Worm (Caenorhabditis elegans) whole organism, late embryonic: ENCODE data around the gene gop-1.

Experiments used
- C08G9.2 ChIP-seq: sonication (generic microtip); optimal IDR thresholded peaks from 2 replicates; lab custom pipeline; 2016; ENCODE audit warnings: mild to moderate bottlenecking, missing genetic modification characterization, moderate library complexity, missing compliant biosample characterization
- F13H6.1 ChIP-seq: sonication (generic microtip); optimal IDR thresholded peaks from 2 replicates; lab custom pipeline; 2016; ENCODE audit warnings: missing genetic modification characterization, missing compliant biosample characterization
- K09A11.1 ChIP-seq: sonication (generic microtip); optimal IDR thresholded peaks from 2 replicates; lab custom pipeline; 2017; ENCODE audit warnings: antibody characterized with exemption, mild to moderate bottlenecking, missing genetic modification characterization, missing compliant biosample characterization; ENCODE audit not compliant: insufficient read depth
- T23F11.4 ChIP-seq: fragments of 200-800 bp; sonication (Bioruptor generic); optimal IDR thresholded peaks from 2 replicates; lab custom pipeline; 2018; ENCODE audit warnings: mild to moderate bottlenecking, missing genetic modification characterization, missing compliant biosample characterization
- Y22D7AL.16 ChIP-seq: sonication (generic microtip); optimal IDR thresholded peaks from 2 replicates; lab custom pipeline; 2016; ENCODE audit warnings: missing genetic modification characterization, missing compliant biosample characterization
- ceh-19 ChIP-seq: fragments of 200-800 bp; sonication (Bioruptor generic); optimal IDR thresholded peaks from 2 replicates; lab custom pipeline; 2018; ENCODE audit warnings: mild to moderate bottlenecking, missing genetic modification characterization, missing compliant biosample characterization
- ceh-2 ChIP-seq: sonication (generic microtip); optimal IDR thresholded peaks from 2 replicates; lab custom pipeline; 2016; ENCODE audit warnings: missing genotype, missing genetic modification characterization, missing compliant biosample characterization
- ceh-22 ChIP-seq: sonication (generic microtip); optimal IDR thresholded peaks from 2 replicates; lab custom pipeline; 2017; ENCODE audit warnings: missing biosample characterization, missing genetic modification characterization
- ceh-24 ChIP-seq: sonication (generic microtip); optimal IDR thresholded peaks from 2 replicates; lab custom pipeline; 2016; ENCODE audit warnings: mild to moderate bottlenecking, missing genetic modification characterization, missing compliant biosample characterization
- ceh-30 ChIP-seq: fragments of 150-350 bp; optimal IDR thresholded peaks from 2 replicates; lab custom pipeline; 2014; ENCODE audit warnings: missing biosample characterization, missing genetic modification characterization
- ceh-31 ChIP-seq: sonication (generic microtip); optimal IDR thresholded peaks from 2 replicates; lab custom pipeline; 2016; ENCODE audit warnings: missing genetic modification characterization, missing compliant biosample characterization
- ceh-34 ChIP-seq: sonication (generic microtip); optimal IDR thresholded peaks from 2 replicates; lab custom pipeline; 2016; ENCODE audit warnings: mild to moderate bottlenecking, missing genetic modification characterization, missing compliant biosample characterization
- ceh-45 ChIP-seq: fragments of 200-800 bp; sonication (Bioruptor generic); IDR thresholded peaks from 2 replicates; pipeline ENCODE4 v1.3.6; 2022; ENCODE audit warnings: missing genetic modification reagents, missing genetic modification characterization, missing compliant biosample characterization
- che-1 ChIP-seq: sonication (generic microtip); optimal IDR thresholded peaks from 2 replicates; lab custom pipeline; 2016; ENCODE audit warnings: mild to moderate bottlenecking, missing genetic modification characterization, missing compliant biosample characterization
- dmd-4 ChIP-seq: sonication (generic microtip); optimal IDR thresholded peaks from 2 replicates; lab custom pipeline; 2016; ENCODE audit warnings: borderline replicate concordance, missing genetic modification characterization, missing compliant biosample characterization
- elt-4 ChIP-seq: sonication (generic microtip); optimal IDR thresholded peaks from 2 replicates; lab custom pipeline; 2016; ENCODE audit warnings: missing genetic modification characterization, missing compliant biosample characterization
- ets-4 ChIP-seq: sonication (generic microtip); optimal IDR thresholded peaks from 2 replicates; lab custom pipeline; 2016; ENCODE audit warnings: missing genetic modification characterization, missing compliant biosample characterization
- eyg-1 ChIP-seq: sonication (generic microtip); optimal IDR thresholded peaks from 2 replicates; lab custom pipeline; 2016; ENCODE audit warnings: missing genotype, missing genetic modification characterization, missing compliant biosample characterization
- fax-1 ChIP-seq: sonication (generic microtip); optimal IDR thresholded peaks from 2 replicates; lab custom pipeline; 2016; ENCODE audit warnings: missing genotype, missing genetic modification characterization, missing compliant biosample characterization
- fkh-10 ChIP-seq: fragments of 150-350 bp; optimal IDR thresholded peaks from 2 replicates; lab custom pipeline; 2014; ENCODE audit warnings: missing biosample characterization, missing genetic modification reagents, missing genetic modification characterization
- fkh-6 ChIP-seq: sonication (generic microtip); optimal IDR thresholded peaks from 2 replicates; lab custom pipeline; 2016; ENCODE audit warnings: missing genetic modification characterization, missing compliant biosample characterization
- gmeb-2 ChIP-seq: sonication (generic microtip); optimal IDR thresholded peaks from 2 replicates; lab custom pipeline; 2016; ENCODE audit warnings: missing genetic modification characterization, inconsistent platforms, missing compliant biosample characterization
- hlh-13 ChIP-seq: fragments of 200-800 bp; sonication (Bioruptor generic); optimal IDR thresholded peaks from 2 replicates; lab custom pipeline; 2018; ENCODE audit warnings: mild to moderate bottlenecking, missing genetic modification characterization, missing compliant biosample characterization
- hlh-15 ChIP-seq: sonication (generic microtip); optimal IDR thresholded peaks from 2 replicates; lab custom pipeline; 2016; ENCODE audit warnings: missing genetic modification characterization, missing compliant biosample characterization
- hlh-6 ChIP-seq: sonication (generic microtip); optimal IDR thresholded peaks from 2 replicates; lab custom pipeline; 2016; ENCODE audit warnings: missing genotype, missing genetic modification characterization, missing compliant biosample characterization
- hlh-8 ChIP-seq: sonication (generic microtip); optimal IDR thresholded peaks from 2 replicates; lab custom pipeline; 2016; ENCODE audit warnings: missing genotype, missing genetic modification characterization, missing compliant biosample characterization
- lim-6 ChIP-seq: sonication (generic microtip); optimal IDR thresholded peaks from 2 replicates; lab custom pipeline; 2016; ENCODE audit warnings: missing genetic modification characterization, missing compliant biosample characterization
- lin-11 ChIP-seq: fragments of 200-800 bp; sonication (Bioruptor generic); optimal IDR thresholded peaks from 2 replicates; lab custom pipeline; 2018; ENCODE audit warnings: mild to moderate bottlenecking, missing genetic modification characterization, missing compliant biosample characterization
- nhr-11 ChIP-seq: fragments of 150-350 bp; optimal IDR thresholded peaks from 2 replicates; lab custom pipeline; 2014; ENCODE audit warnings: missing biosample characterization, missing genetic modification characterization
- pat-9 ChIP-seq: fragments of 200-800 bp; sonication (Bioruptor generic); optimal IDR thresholded peaks from 2 replicates; lab custom pipeline; 2018; ENCODE audit warnings: mild to moderate bottlenecking, missing genetic modification characterization, moderate library complexity, missing compliant biosample characterization
- pax-1 ChIP-seq: fragments of 150-350 bp; optimal IDR thresholded peaks from 2 replicates; lab custom pipeline; 2014; ENCODE audit warnings: missing biosample characterization, missing genetic modification characterization
- pqm-1 ChIP-seq: sonication (generic microtip); optimal IDR thresholded peaks from 2 replicates; lab custom pipeline; 2016; ENCODE audit warnings: missing genetic modification characterization, missing compliant biosample characterization
- ref-2 ChIP-seq: sonication (generic microtip); optimal IDR thresholded peaks from 2 replicates; lab custom pipeline; 2016; ENCODE audit warnings: missing genetic modification characterization, missing compliant biosample characterization
- sox-2 ChIP-seq: fragments of 200-800 bp; sonication (Bioruptor generic); IDR thresholded peaks from 2 replicates; pipeline ENCODE4 v1.3.6; 2022; ENCODE audit warnings: missing genetic modification reagents, missing genetic modification characterization, missing compliant biosample characterization
- sox-4 ChIP-seq: sonication (generic microtip); optimal IDR thresholded peaks from 2 replicates; lab custom pipeline; 2017; ENCODE audit warnings: mild to moderate bottlenecking, missing genetic modification characterization, inconsistent platforms, missing compliant biosample characterization
- syd-9 ChIP-seq: sonication (generic microtip); optimal IDR thresholded peaks from 2 replicates; lab custom pipeline; 2016; ENCODE audit warnings: mild to moderate bottlenecking, missing genetic modification characterization, moderate library complexity, missing compliant biosample characterization
- tbx-7 ChIP-seq: sonication (generic microtip); optimal IDR thresholded peaks from 2 replicates; lab custom pipeline; 2016; ENCODE audit warnings: missing genotype, missing genetic modification characterization, missing compliant biosample characterization
- ttx-3 ChIP-seq: sonication (generic microtip); optimal IDR thresholded peaks from 2 replicates; lab custom pipeline; 2016; ENCODE audit warnings: missing genetic modification reagents, missing genetic modification characterization, missing compliant biosample characterization
- unc-42 ChIP-seq: sonication (generic microtip); optimal IDR thresholded peaks from 2 replicates; lab custom pipeline; 2016; ENCODE audit warnings: missing genotype, missing genetic modification characterization, missing compliant biosample characterization
- unc-86 ChIP-seq: sonication (generic microtip); optimal IDR thresholded peaks from 2 replicates; lab custom pipeline; 2016; ENCODE audit warnings: missing genetic modification characterization, missing compliant biosample characterization
- zip-5 ChIP-seq: sonication (generic microtip); optimal IDR thresholded peaks from 2 replicates; lab custom pipeline; 2016; ENCODE audit warnings: missing genetic modification characterization, missing compliant biosample characterization
- ztf-16 ChIP-seq: sonication (generic microtip); optimal IDR thresholded peaks from 2 replicates; lab custom pipeline; 2017; ENCODE audit warnings: missing genetic modification characterization, missing compliant biosample characterization

The gop-1 gene

DNA sequence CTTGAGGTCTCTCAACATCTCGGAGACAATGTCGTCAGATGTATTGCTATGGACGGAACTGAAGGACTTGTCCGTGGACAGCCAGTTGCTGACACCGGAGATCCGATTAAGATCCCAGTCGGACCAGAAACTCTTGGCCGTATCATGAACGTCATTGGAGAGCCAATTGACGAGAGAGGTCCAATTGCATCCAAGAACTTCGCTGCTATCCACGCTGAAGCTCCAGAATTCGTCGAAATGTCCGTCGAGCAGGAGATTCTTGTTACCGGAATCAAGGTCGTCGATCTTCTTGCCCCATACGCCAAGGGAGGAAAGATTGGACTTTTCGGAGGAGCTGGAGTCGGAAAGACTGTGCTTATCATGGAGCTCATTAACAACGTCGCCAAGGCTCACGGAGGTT, 25.4 kb upstream of the gop-1 start:
- TF ChIP-seq unc-86 (no peak), syd-9 (no peak), elt-4 (no peak), zip-5 (tag; lab: Kevin White, UChicago) (no peak), ets-4 (no peak), hlh-6 (tag; lab: Kevin White, UChicago) (no peak)

DNA sequence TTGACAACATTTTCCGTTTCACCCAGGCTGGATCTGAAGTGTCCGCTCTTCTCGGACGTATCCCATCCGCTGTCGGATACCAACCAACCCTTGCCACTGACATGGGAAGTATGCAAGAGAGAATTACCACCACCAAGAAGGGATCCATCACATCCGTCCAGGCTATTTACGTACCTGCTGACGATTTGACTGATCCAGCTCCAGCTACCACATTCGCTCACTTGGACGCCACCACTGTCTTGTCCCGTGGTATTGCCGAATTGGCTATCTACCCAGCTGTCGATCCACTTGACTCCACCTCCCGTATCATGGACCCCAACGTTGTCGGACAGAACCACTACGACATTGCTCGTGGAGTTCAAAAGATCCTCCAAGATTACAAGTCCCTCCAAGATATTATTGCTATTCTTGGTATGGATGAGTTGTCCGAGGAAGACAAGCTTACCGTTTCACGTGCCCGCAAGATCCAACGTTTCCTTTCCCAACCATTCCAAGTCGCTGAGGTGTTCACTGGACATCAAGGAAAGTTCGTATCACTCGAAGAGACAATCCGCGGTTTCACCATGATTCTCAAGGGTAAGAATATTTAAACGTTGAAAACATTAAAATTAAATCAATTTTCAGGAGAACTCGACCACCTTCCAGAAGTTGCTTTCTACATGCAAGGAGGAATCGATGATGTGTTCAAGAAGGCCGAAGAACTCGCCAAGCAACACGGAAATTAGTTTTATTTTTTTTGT, 24.6 kb upstream of the gop-1 start:
- TF ChIP-seq ceh-24 (no peak), nhr-11 (tag; lab: Kevin White, UChicago) (no peak)

DNA sequence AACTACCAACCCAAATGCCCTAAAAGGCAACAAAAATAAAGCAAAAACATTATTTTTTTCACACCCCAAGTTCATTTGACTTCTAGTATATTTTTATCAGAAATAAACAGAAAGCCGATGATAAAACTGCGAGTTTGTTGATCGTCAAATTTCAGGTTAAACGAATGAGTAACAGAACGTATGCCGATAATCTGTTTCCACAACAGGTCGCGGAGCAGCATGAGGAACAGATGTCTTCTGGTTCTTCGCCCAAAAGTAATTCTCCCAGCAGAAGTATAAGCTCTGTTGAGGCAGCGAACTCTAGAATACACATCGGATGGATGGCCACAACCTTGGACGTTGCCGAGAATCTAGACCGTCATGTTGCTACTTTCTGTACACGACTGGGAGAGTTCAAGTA, 23.8 kb upstream of the gop-1 start, which contains the start of gene prmt-5:
Gene prmt-5 (plus strand): TSS at position 141 of the 400 bp plus-strand sequence.
- TF ChIP-seq ceh-45, result no peak
- TF ChIP-seq F13H6.1 (tag; lab: Kevin White, UChicago), result no peak
- TF ChIP-seq fkh-6 (tag; lab: Kevin White, UChicago), result no peak
- TF ChIP-seq ceh-30, result no peak
- no peak for TF ChIP-seq Y22D7AL.16 (tag; lab: Kevin White, UChicago)
- no peak for TF ChIP-seq ztf-16
- no peak for TF ChIP-seq sox-2 (GFP tag; lab: Robert Waterston, UW)
- no peak for TF ChIP-seq sox-4 (tag; lab: Kevin White, UChicago)
- no peak for TF ChIP-seq ttx-3
- TF ChIP-seq che-1 (tag; lab: Kevin White, UChicago), result no peak
- TF ChIP-seq, all 69 proteins: peak for 0

DNA sequence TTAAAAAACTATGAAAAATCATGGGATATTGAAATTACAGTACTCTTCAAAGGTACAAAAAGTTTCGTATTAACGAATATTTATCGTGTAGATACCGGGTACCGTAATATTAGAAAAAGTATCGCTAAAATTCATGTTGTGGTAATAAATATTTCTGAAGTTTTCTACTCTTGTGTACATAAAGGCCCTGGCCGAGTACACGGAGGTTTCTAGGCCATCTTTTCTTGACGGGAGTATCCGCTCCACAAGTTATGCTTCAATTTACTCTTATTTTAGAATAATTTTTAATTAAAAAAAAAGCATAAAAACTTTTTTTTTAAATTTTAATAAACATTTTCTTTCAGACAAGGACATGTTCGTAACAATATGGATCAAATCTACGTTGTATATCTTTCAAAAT, 21.1 kb upstream of the gop-1 start:
- no peak for TF ChIP-seq ceh-2 (tag; lab: Kevin White, UChicago)
- TF ChIP-seq unc-42 (tag; lab: Kevin White, UChicago), result no peak
- TF ChIP-seq ceh-22 (tag; lab: Kevin White, UChicago), result no peak
- no peak for TF ChIP-seq sox-4 (tag; lab: Kevin White, UChicago)
- no peak for TF ChIP-seq pat-9 (tag; lab: Kevin White, UChicago)
- no peak for TF ChIP-seq K09A11.1 (tag; lab: Kevin White, UChicago)
- TF ChIP-seq ceh-19 (GFP tag; lab: Kevin White, UChicago), result no peak
- no peak for TF ChIP-seq tbx-7
- TF ChIP-seq C08G9.2 (tag; lab: Kevin White, UChicago), result no peak
- no peak for TF ChIP-seq ceh-34 (tag; lab: Kevin White, UChicago)
- no peak for TF ChIP-seq ceh-31 (tag; lab: Kevin White, UChicago)
- no peak for TF ChIP-seq ref-2
- no peak for TF ChIP-seq syd-9
- TF ChIP-seq ttx-3, result no peak

DNA sequence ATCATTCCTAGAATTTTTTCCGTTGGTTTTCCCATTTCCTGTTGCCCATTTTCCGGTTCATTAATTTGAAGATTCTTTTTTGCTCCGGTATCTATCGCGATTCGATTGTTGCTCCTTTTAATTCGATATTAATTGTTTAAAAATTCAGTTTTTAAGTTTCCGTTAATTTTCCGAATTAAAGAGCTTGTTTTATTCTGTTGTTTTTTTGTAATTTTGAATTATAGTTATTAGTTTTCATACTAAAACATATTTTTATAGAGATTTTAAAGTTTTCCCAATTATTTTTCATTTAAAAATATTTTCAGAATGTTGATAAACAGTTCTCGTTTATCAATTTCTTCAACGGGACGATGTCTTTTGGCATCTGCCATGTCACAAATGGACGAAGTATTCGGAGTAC, 19.9 kb upstream of the gop-1 start, which contains the start of gene mrps-26:
Gene mrps-26 (plus strand): TSS at position 301 of the 400 bp plus-strand sequence.
- TF ChIP-seq hlh-13 (GFP tag; lab: Kevin White, UChicago) (no peak), hlh-8 (tag; lab: Kevin White, UChicago) (no peak), K09A11.1 (tag; lab: Kevin White, UChicago) (no peak)

DNA sequence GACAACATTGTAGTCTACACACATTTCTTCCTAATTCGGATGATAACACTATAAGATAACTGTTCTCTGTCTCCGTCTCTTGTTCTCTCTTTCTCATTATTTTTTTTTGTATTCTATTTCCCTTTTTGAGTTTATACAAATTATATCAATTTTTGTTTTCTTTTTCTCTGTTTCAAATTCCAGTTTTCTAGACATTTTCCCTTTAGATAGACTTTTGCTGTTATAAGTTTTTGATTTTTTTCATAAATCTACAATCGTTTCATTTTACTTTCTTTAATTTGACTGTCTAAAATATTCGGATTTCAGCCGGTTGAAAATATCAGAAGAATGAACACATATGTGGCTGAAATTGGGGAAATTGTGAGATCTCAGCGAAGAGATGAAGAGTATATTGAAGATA, 18.1 kb upstream of the gop-1 start, which contains the start of gene prx-10:
Gene prx-10 (plus strand): TSS at position 301 of the 400 bp plus-strand sequence.
- TF ChIP-seq C08G9.2 (tag; lab: Kevin White, UChicago) (no peak), hlh-6 (tag; lab: Kevin White, UChicago) (no peak), T23F11.4 (GFP tag; lab: Kevin White, UChicago) (no peak), pqm-1 (tag; lab: Kevin White, UChicago) (no peak), lim-6 (tag; lab: Kevin White, UChicago) (no peak), fkh-10 (no peak), gmeb-2 (tag; lab: Kevin White, UChicago) (no peak), lin-11 (tag; lab: Kevin White, UChicago) (no peak), fax-1 (tag; lab: Kevin White, UChicago) (no peak), dmd-4 (tag; lab: Kevin White, UChicago) (no peak), pax-1 (tag; lab: Kevin White, UChicago) (no peak), F13H6.1 (tag; lab: Kevin White, UChicago) (no peak), hlh-15 (no peak), eyg-1 (tag; lab: Kevin White, UChicago) (no peak)
